Fruit fly (Drosophila melanogaster): ENCODE measurements around the gene Pvf3.

Pvf3 gene

DNA sequence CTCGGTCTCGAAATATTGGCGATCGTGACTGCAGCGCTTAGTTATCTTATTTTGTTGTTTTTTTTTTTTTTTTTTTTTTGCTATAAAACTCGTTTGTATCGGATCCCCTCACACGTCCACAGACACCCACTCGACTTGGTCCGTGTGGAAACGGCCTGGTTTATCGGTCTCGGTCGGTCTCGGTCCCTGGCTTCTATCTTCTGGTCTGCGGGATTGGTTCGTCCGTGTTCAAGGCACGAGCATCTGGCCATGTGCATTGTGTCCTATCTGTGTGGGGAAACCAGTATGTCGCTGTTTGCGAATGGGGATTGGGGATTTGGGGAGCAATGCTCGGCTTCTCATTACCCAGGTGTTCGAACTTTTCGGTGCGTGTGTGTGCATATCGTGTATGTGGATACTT is 32.2 kb upstream of the Pvf3 start, which contains the start of gene CG4496 (continued):
- peak; percentile 3 for TF ChIP-seq acj6 (GFP tag; optimal IDR thresholded peaks at IDR 0.05)
- peak; percentile 39 for TF ChIP-seq fd59A (GFP tag; optimal IDR thresholded peaks at IDR 0.05)
- TF ChIP-seq topi (GFP tag; optimal IDR thresholded peaks at IDR 0.05), result no peak
- TF ChIP-seq CG6808 (GFP tag; optimal IDR thresholded peaks at IDR 0.05), result peak; percentile 7
- peak; percentile 78 to 92 for TF ChIP-seq ss (GFP tag; optimal IDR thresholded peaks at IDR 0.05)
- peak; percentile 29 for TF ChIP-seq spab (GFP tag; optimal IDR thresholded peaks at IDR 0.05)
- TF ChIP-seq Sox15 (GFP tag; optimal IDR thresholded peaks at IDR 0.05), result no peak
- TF ChIP-seq Ets96B (tag; optimal IDR thresholded peaks at IDR 0.05), result peak; percentile 56
- TF ChIP-seq cyc (GFP tag; optimal IDR thresholded peaks at IDR 0.05), result no peak
- TF ChIP-seq dsx (GFP tag; optimal IDR thresholded peaks at IDR 0.05; ENCODE audit: poor library complexity, severe bottlenecking), result peak; percentile 61
- no peak for TF ChIP-seq dac (GFP tag; optimal IDR thresholded peaks at IDR 0.05)
- peak; percentile 44 for TF ChIP-seq achi (GFP tag; optimal IDR thresholded peaks at IDR 0.05)
- TF ChIP-seq net (GFP tag; optimal IDR thresholded peaks at IDR 0.05), result peak; percentile 28
- TF ChIP-seq pdm3 (GFP tag; optimal IDR thresholded peaks at IDR 0.05), result peak; percentile 32
- TF ChIP-seq lz (GFP tag; optimal IDR thresholded peaks at IDR 0.05), result no peak
- peak; percentile 37; the same call in 1 of the 3 replicates for TF ChIP-seq eg (GFP tag; IDR thresholded peaks at IDR 0.05)
- 0 out of 2 replicates have a peak, but pooled peaks have one; percentile 12 for TF ChIP-seq CG11294 (GFP tag; IDR thresholded peaks at IDR 0.05)
- peak; percentile 81 for TF ChIP-seq Eip78C (GFP tag)
- TF ChIP-seq CG1621 (tag; optimal IDR thresholded peaks at IDR 0.05), result peak; percentile 89
- no peak for TF ChIP-seq CG8632 (GFP tag; optimal IDR thresholded peaks at IDR 0.05)
- peak; percentile 5 to 49 for TF ChIP-seq salr (GFP tag; optimal IDR thresholded peaks at IDR 0.05)
- TF ChIP-seq OdsH (GFP tag; optimal IDR thresholded peaks at IDR 0.05), result peak; percentile 25
- no peak for TF ChIP-seq CG31627 (GFP tag; optimal IDR thresholded peaks at IDR 0.05)
- TF ChIP-seq CG11762 (GFP tag; optimal IDR thresholded peaks at IDR 0.05; ENCODE audit: insufficient read depth), result no peak
- no peak for TF ChIP-seq Hr4 (GFP tag; optimal IDR thresholded peaks at IDR 0.05)
- TF ChIP-seq CG8119 (GFP tag; IDR thresholded peaks at IDR 0.05), result peak; percentile 81
- no peak for TF ChIP-seq fd85E (GFP tag; optimal IDR thresholded peaks at IDR 0.05)
- peak; percentile 26 for TF ChIP-seq CG10631 (GFP tag; optimal IDR thresholded peaks at IDR 0.05)
- peak; percentile 19 for TF ChIP-seq CG6854 (GFP tag; optimal IDR thresholded peaks at IDR 0.05)
- peak; percentile 29 for TF ChIP-seq CG6276 (GFP tag; optimal IDR thresholded peaks at IDR 0.05)
- TF ChIP-seq CG7368 (GFP tag; optimal IDR thresholded peaks at IDR 0.05), result no peak
- TF ChIP-seq CG8319 (GFP tag; optimal IDR thresholded peaks at IDR 0.05), result no peak

DNA sequence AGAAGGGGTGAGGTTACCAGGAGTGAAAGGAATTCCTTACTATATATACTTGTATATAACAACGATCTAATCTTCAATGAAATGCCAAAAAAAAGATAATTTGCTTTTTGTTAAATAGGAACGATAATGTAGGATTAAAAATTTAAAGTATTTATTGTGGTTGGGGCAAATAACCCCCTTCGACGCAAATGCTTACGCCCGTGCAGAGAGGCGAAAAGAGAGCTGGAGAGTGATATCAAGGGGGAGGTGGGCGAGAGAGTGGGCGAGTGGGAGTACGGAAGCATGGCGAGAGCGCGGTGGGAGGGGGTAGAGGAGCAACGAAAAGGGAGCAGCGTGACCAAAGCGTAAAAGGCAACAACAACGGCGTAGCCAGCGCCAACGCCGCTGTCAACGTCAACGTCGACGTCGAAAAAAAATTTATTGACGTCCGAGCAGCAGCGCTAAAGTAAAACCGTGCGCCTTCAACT is 31.1 kb upstream of the Pvf3 start:
- TF ChIP-seq Lpt (GFP tag; optimal IDR thresholded peaks at IDR 0.05), result peak; percentile 100
- peak; percentile 100 for TF ChIP-seq topi (GFP tag; optimal IDR thresholded peaks at IDR 0.05)
- peak; percentile 100 for TF ChIP-seq CG34406 (GFP tag; optimal IDR thresholded peaks at IDR 0.05)
- TF ChIP-seq CG6163 (GFP tag; IDR thresholded peaks at IDR 0.05), result peak; percentile 100
- TF ChIP-seq salr (GFP tag; optimal IDR thresholded peaks at IDR 0.05), result peak; percentile 99 to 100
- TF ChIP-seq CG6792 (GFP tag; optimal IDR thresholded peaks at IDR 0.05), result peak; percentile 100
- TF ChIP-seq spab (GFP tag; optimal IDR thresholded peaks at IDR 0.05), result peak; percentile 99
- peak; percentile 100 for TF ChIP-seq OdsH (GFP tag; optimal IDR thresholded peaks at IDR 0.05)
- peak; percentile 100 for TF ChIP-seq CG11902 (GFP tag; optimal IDR thresholded peaks at IDR 0.05)
- TF ChIP-seq vri (GFP tag; optimal IDR thresholded peaks at IDR 0.05), result peak; percentile 98
- TF ChIP-seq Sox102F (GFP tag; optimal IDR thresholded peaks at IDR 0.05), result peak; percentile 100
- TF ChIP-seq CG11762 (GFP tag; optimal IDR thresholded peaks at IDR 0.05; ENCODE audit: insufficient read depth), result peak; percentile 99
- peak; percentile 100 for TF ChIP-seq CG8119 (GFP tag; IDR thresholded peaks at IDR 0.05)
- peak; percentile 99 for TF ChIP-seq Ets21C (GFP tag; optimal IDR thresholded peaks at IDR 0.05)
- TF ChIP-seq svp (GFP tag), result peak; percentile 100
- peak; percentile 97 for TF ChIP-seq fd85E (GFP tag; optimal IDR thresholded peaks at IDR 0.05)
- peak; percentile 98 for TF ChIP-seq CG9139 (GFP tag; optimal IDR thresholded peaks at IDR 0.05)
- TF ChIP-seq Ets96B (tag; optimal IDR thresholded peaks at IDR 0.05), result peak; percentile 99
- peak; percentile 100 for TF ChIP-seq CG32006 (GFP tag; optimal IDR thresholded peaks at IDR 0.05)
- peak; percentile 100 for TF ChIP-seq CG4318 (GFP tag; optimal IDR thresholded peaks at IDR 0.05)
- peak; percentile 99 for TF ChIP-seq Eip93F (GFP tag; optimal IDR thresholded peaks at IDR 0.05)
- TF ChIP-seq CG16779 (tag; optimal IDR thresholded peaks at IDR 0.05), result peak; percentile 99
- peak; percentile 99 for TF ChIP-seq CG6808 (GFP tag; optimal IDR thresholded peaks at IDR 0.05)
- peak; percentile 99 for TF ChIP-seq ss (GFP tag; optimal IDR thresholded peaks at IDR 0.05)
- TF ChIP-seq CG15336 (GFP tag; IDR thresholded peaks at IDR 0.05), result peak; percentile 100
- TF ChIP-seq fkh (GFP tag; optimal IDR thresholded peaks at IDR 0.05), result peak; percentile 84
- TF ChIP-seq fd59A (GFP tag; optimal IDR thresholded peaks at IDR 0.05), result peak; percentile 100
- TF ChIP-seq CG11294 (GFP tag; IDR thresholded peaks at IDR 0.05), result peak; percentile 100
- TF ChIP-seq CG3919 (GFP tag; optimal IDR thresholded peaks at IDR 0.05), result peak; percentile 100
- peak; percentile 100 for TF ChIP-seq pdm3 (GFP tag; optimal IDR thresholded peaks at IDR 0.05)
- TF ChIP-seq CG7368 (GFP tag; optimal IDR thresholded peaks at IDR 0.05), result peak; percentile 99
